Worm (Caenorhabditis elegans) whole organism, L1 larva: ENCODE data around the gene F44D12.19.

Source experiments
- C04F5.9 ChIP-seq: sonication (generic microtip); optimal IDR thresholded peaks from 2 replicates; lab custom pipeline; 2016; ENCODE audit warnings: missing genetic modification characterization, missing compliant biosample characterization
- C16A3.4 ChIP-seq: fragments of 150-350 bp; optimal IDR thresholded peaks from 2 replicates; lab custom pipeline; 2014; ENCODE audit warnings: missing biosample characterization, missing genetic modification characterization
- alr-1 ChIP-seq: fragments of 200-800 bp; sonication (Bioruptor generic); optimal IDR thresholded peaks from 2 replicates; lab custom pipeline; 2018; ENCODE audit warnings: borderline replicate concordance, mild to moderate bottlenecking, missing genetic modification characterization, missing compliant biosample characterization
- blmp-1 ChIP-seq: fragments of 150-350 bp; optimal IDR thresholded peaks from 2 replicates; lab custom pipeline; 2014; ENCODE audit warnings: missing biosample characterization, missing genetic modification characterization
- ceh-82 ChIP-seq, 3 experiments: fragments of 150-350 bp in 1 of 3; sonication (generic microtip) in 2 of 3; optimal IDR thresholded peaks; 2 replicates each; lab custom pipeline; 2014 to 2017; ENCODE audit warnings: missing biosample characterization in 3 of 3, missing genetic modification characterization in 3 of 3
- dpl-1 ChIP-seq, 3 experiments: fragments of 150-350 bp in 2 of 3; sonication (generic microtip) in 1 of 3; optimal IDR thresholded peaks; 2 replicates each; lab custom pipeline; 2014 to 2017; ENCODE audit warnings: missing biosample characterization in 3 of 3, missing genetic modification characterization in 3 of 3, missing genetic modification reagents in 3 of 3
- efl-1 ChIP-seq, 4 experiments: fragments of 150-350 bp; optimal IDR thresholded peaks in 3 of 4; peaks in 1 of 4; 1 replicate in 1 of 4; 2 replicates in 3 of 4; lab custom pipeline; 2014; ENCODE audit warnings: missing biosample characterization in 2 of 4, missing genetic modification characterization in 2 of 4, missing genetic modification reagents in 2 of 4
- efl-3 ChIP-seq: fragments of 200-800 bp; sonication (Bioruptor generic); optimal IDR thresholded peaks from 2 replicates; lab custom pipeline; 2018; ENCODE audit warnings: mild to moderate bottlenecking, missing genetic modification characterization, missing compliant biosample characterization
- egl-27 ChIP-seq, 2 experiments: fragments of 150-350 bp in 1 of 2; sonication (generic microtip); optimal IDR thresholded peaks; 3 replicates each; lab custom pipeline; 2017 to 2018; ENCODE audit warnings: missing biosample characterization in 2 of 2, missing genetic modification characterization in 2 of 2, missing genetic modification reagents in 2 of 2
- elt-2 ChIP-seq: sonication (generic microtip); optimal IDR thresholded peaks from 2 replicates; lab custom pipeline; 2016; ENCODE audit warnings: missing genetic modification characterization, mild to moderate bottlenecking, inconsistent platforms, missing compliant biosample characterization, missing genetic modification reagents
- fkh-4 ChIP-seq: sonication (generic microtip); optimal IDR thresholded peaks from 2 replicates; lab custom pipeline; 2016; ENCODE audit warnings: missing compliant biosample characterization, missing genetic modification characterization, borderline replicate concordance
- hlh-17 ChIP-seq: fragments of 200-800 bp; sonication (Bioruptor generic); optimal IDR thresholded peaks from 2 replicates; lab custom pipeline; 2018; ENCODE audit warnings: missing genetic modification characterization, mild to moderate bottlenecking, missing compliant biosample characterization, moderate library complexity, borderline replicate concordance
- hlh-4 ChIP-seq: sonication (generic microtip); optimal IDR thresholded peaks from 2 replicates; lab custom pipeline; 2016; ENCODE audit warnings: mild to moderate bottlenecking, missing genetic modification characterization, missing compliant biosample characterization
- isw-1 ChIP-seq: fragments of 200-800 bp; sonication (Bioruptor generic); IDR thresholded peaks from 2 replicates; pipeline ENCODE4 v1.3.6; 2022; ENCODE audit warnings: missing genetic modification characterization, missing compliant biosample characterization
- lin-14 ChIP-seq: fragments of 200-800 bp; sonication (Bioruptor generic); optimal IDR thresholded peaks from 2 replicates; lab custom pipeline; 2018; ENCODE audit warnings: mild to moderate bottlenecking, missing genetic modification characterization, moderate library complexity, missing compliant biosample characterization
- lin-39 ChIP-seq: fragments of 150-350 bp; optimal IDR thresholded peaks from 2 replicates; lab custom pipeline; 2014; ENCODE audit warnings: missing biosample characterization, missing genetic modification reagents, missing genetic modification characterization
- lir-3 ChIP-seq: sonication (generic microtip); optimal IDR thresholded peaks from 2 replicates; lab custom pipeline; 2016; ENCODE audit warnings: mild to moderate bottlenecking, missing genetic modification characterization, moderate library complexity, missing compliant biosample characterization; ENCODE audit not compliant: poor library complexity
- lsy-2 ChIP-seq, 2 experiments: fragments of 150-350 bp; optimal IDR thresholded peaks; 2 replicates each; lab custom pipeline; 2014; ENCODE audit warnings: missing biosample characterization in 2 of 2, missing genetic modification characterization in 2 of 2
- mef-2 ChIP-seq: fragments of 150-350 bp; optimal IDR thresholded peaks from 2 replicates; lab custom pipeline; 2014; ENCODE audit warnings: missing biosample characterization, missing genetic modification characterization
- mep-1 ChIP-seq: fragments of 150-350 bp; optimal IDR thresholded peaks from 2 replicates; lab custom pipeline; 2014; ENCODE audit warnings: missing biosample characterization, missing genetic modification characterization
- nhr-11 ChIP-seq: fragments of 150-350 bp; optimal IDR thresholded peaks from 2 replicates; lab custom pipeline; 2014; ENCODE audit warnings: missing biosample characterization, missing genetic modification characterization
- nhr-12 ChIP-seq: sonication (generic microtip); optimal IDR thresholded peaks from 2 replicates; lab custom pipeline; 2017; ENCODE audit warnings: missing biosample characterization, missing genetic modification characterization
- nhr-20 ChIP-seq: sonication (generic microtip); optimal IDR thresholded peaks from 2 replicates; lab custom pipeline; 2016; ENCODE audit warnings: mild to moderate bottlenecking, missing genetic modification characterization, missing compliant biosample characterization
- nhr-77 ChIP-seq: fragments of 150-350 bp; optimal IDR thresholded peaks from 2 replicates; lab custom pipeline; 2014; ENCODE audit warnings: missing biosample characterization, missing genetic modification characterization
- rnt-1 ChIP-seq: sonication (generic microtip); optimal IDR thresholded peaks from 2 replicates; lab custom pipeline; 2016; ENCODE audit warnings: mild to moderate bottlenecking, missing genetic modification characterization, moderate library complexity, missing compliant biosample characterization
- snu-23 ChIP-seq: sonication (generic microtip); optimal IDR thresholded peaks from 2 replicates; lab custom pipeline; 2016; ENCODE audit warnings: missing genetic modification characterization, missing compliant biosample characterization
- sox-4 ChIP-seq: sonication (generic microtip); optimal IDR thresholded peaks from 2 replicates; lab custom pipeline; 2016; ENCODE audit warnings: missing genetic modification characterization, missing compliant biosample characterization
- sup-37 ChIP-seq: fragments of 200-800 bp; sonication (Bioruptor generic); optimal IDR thresholded peaks from 2 replicates; lab custom pipeline; 2018; ENCODE audit warnings: mild to moderate bottlenecking, missing genetic modification characterization, missing compliant biosample characterization
- swsn-7 ChIP-seq: sonication (generic microtip); optimal IDR thresholded peaks from 2 replicates; lab custom pipeline; 2016; ENCODE audit warnings: missing genetic modification characterization, missing compliant biosample characterization
- tlp-1 ChIP-seq: fragments of 150-350 bp; optimal IDR thresholded peaks from 2 replicates; lab custom pipeline; 2014; ENCODE audit warnings: missing biosample characterization, missing genetic modification characterization
- unc-130 ChIP-seq: fragments of 150-350 bp; optimal IDR thresholded peaks from 2 replicates; lab custom pipeline; 2017; ENCODE audit warnings: missing biosample characterization, missing genetic modification characterization, inconsistent platforms
- unc-86 ChIP-seq: sonication (generic microtip); optimal IDR thresholded peaks from 2 replicates; lab custom pipeline; 2016; ENCODE audit warnings: missing genetic modification characterization, missing compliant biosample characterization
- vab-15 ChIP-seq: sonication (generic microtip); optimal IDR thresholded peaks from 2 replicates; lab custom pipeline; 2017; ENCODE audit warnings: missing genotype, mild to moderate bottlenecking, missing genetic modification characterization, missing compliant biosample characterization
- zip-4 ChIP-seq: fragments of 200-800 bp; sonication (Bioruptor generic); optimal IDR thresholded peaks from 2 replicates; lab custom pipeline; 2018; ENCODE audit warnings: mild to moderate bottlenecking, missing genetic modification characterization, moderate library complexity, missing compliant biosample characterization

The F44D12.19 gene

DNA sequence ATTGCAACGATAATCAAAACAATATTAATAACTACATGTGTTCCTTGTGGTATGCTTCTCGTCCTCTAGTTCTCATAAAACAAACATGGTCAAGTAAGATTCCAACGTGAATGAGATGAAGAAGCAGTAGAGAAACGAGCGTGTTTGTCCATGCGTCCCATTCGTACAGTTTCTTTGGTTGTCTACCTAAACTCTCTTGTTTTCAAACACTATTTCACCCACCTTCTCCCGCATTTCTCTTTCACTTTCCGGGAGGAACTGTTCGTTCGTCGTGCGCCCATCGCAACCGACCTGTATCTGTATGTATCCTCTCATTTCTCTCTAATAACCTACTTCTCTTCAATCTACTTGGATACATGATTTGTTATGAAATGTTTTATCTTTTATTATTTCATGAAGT, 13.6 kb upstream of the F44D12.19 start (continued):
- no peak for TF ChIP-seq mep-1 (tag; lab: Kevin White, UChicago)
- no peak for TF ChIP-seq zip-4 (GFP tag; lab: Kevin White, UChicago)
- no peak for TF ChIP-seq tlp-1
- no peak for TF ChIP-seq vab-15 (tag; lab: Kevin White, UChicago)
- TF ChIP-seq unc-86 (tag; lab: Kevin White, UChicago): no peak
- no peak for TF ChIP-seq lin-39 (tag; lab: Kevin White, UChicago)
- TF ChIP-seq alr-1 (tag; lab: Kevin White, UChicago): no peak
- TF ChIP-seq nhr-12 (tag; lab: Kevin White, UChicago): no peak
- TF ChIP-seq lsy-2 (tag; optimal IDR thresholded peaks at IDR 0.05; lab: Kevin White, UChicago): peak in 1 of 2 experiments; percentile 51
- TF ChIP-seq unc-130 (tag; lab: Kevin White, UChicago): no peak
- peak; percentile 33 for TF ChIP-seq snu-23 (GFP tag; lab: Kevin White, UChicago)
- no peak for TF ChIP-seq C04F5.9
- no peak for TF ChIP-seq egl-27 (tag; optimal IDR thresholded peaks at IDR 0.05; lab: Kevin White, UChicago)
- TF ChIP-seq hlh-17 (GFP tag; lab: Kevin White, UChicago): no peak
- TF ChIP-seq nhr-77 (tag; lab: Kevin White, UChicago): no peak
- no peak for TF ChIP-seq efl-3 (GFP tag; lab: Kevin White, UChicago)
- TF ChIP-seq sox-4 (tag; lab: Kevin White, UChicago): no peak
- TF ChIP-seq nhr-11 (tag; lab: Kevin White, UChicago): no peak
- no peak for TF ChIP-seq elt-2 (tag; lab: Kevin White, UChicago)
- no peak for TF ChIP-seq fkh-4 (tag; lab: Kevin White, UChicago)
- TF ChIP-seq swsn-7 (tag; lab: Kevin White, UChicago): no peak
- no peak for TF ChIP-seq sup-37 (GFP tag; lab: Kevin White, UChicago)
- TF ChIP-seq hlh-4: no peak
- TF ChIP-seq rnt-1 (tag; lab: Kevin White, UChicago): no peak

DNA sequence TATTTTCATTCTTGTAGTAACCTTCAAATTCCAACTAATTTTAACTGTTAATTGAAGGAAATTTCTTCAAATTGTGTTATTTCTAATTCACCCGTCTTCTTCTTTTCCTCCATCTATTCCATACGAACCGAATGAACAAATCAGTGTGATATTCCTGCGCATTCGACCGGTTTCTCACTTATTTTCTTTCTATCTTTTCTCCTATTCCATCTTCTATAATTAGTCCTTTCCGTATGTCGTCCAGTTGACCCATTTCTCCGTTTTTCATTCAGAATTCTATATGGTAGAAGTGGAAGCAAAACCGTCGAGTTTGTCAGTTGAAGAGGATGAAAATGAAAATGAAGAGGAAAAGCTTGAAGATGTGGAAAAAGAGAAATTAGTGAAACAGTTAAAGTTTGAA, 11.8 kb upstream of the F44D12.19 start, which contains the start of gene magu-4:
Gene magu-4, plus strand, starts transcription at position 218 of the 400 bp plus-strand sequence.
- TF ChIP-seq lin-14: peak; percentile 39
- TF ChIP-seq rnt-1 (tag; lab: Kevin White, UChicago): no peak
- TF ChIP-seq efl-1 (optimal IDR thresholded peaks at IDR 0.05; lab: Kevin White, UChicago): no peak
- no peak for TF ChIP-seq efl-1 (GFP tag; optimal IDR thresholded peaks at IDR 0.05 in 1 of 2; lab: Kevin White, UChicago)
- TF ChIP-seq blmp-1: peak; percentile 90

DNA sequence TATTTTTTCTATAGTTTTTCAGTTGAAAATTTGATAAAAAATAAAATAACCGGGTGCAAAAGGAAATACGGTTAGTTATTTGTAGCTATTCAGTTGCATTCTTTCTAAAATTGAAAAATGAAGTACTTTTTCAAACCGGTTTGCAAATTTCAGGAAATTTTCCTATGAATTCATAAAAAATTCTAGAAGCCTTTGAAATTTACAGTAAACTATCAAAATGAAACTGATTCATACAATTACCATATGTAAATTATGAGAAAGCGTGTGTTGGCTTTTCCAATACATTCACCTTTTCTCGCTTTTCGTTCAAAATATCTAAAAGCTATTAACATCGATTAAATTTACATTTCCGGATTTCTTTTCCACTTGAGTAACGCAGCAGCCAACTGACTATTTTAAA, 4.4 kb upstream of the F44D12.19 start, which contains the start of gene ent-7:
Gene ent-7, plus strand, starts transcription at position 301 of the 400 bp plus-strand sequence.
- TF ChIP-seq efl-1 (optimal IDR thresholded peaks at IDR 0.05; lab: Kevin White, UChicago): no peak
- TF ChIP-seq efl-1 (GFP tag; optimal IDR thresholded peaks at IDR 0.05 in 1 of 2; lab: Kevin White, UChicago): peak in 1 of 2 experiments; percentile 4
- TF ChIP-seq dpl-1 (GFP tag; optimal IDR thresholded peaks at IDR 0.05; lab: Kevin White, UChicago): no peak
- no peak for TF ChIP-seq lir-3

DNA sequence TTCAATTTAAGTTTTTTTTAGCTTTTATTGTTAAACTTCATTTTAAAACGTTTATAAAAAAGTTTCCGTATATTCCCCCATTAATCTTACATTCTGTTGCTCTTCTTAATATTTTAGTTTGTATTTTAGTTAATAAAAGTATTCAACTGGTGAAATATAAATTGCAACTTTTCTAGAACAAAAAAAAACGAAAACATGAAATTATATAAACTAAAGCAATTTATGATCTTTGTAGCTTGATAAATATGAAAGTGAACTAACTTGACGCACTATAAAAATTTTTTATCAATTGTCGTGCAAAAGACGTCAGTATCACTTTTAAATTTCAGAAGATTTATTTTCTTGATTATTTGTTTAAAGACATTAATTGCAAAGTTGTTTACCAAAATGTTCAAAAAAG, 3.8 kb upstream of the F44D12.19 start, which contains the start of gene F44D12.2:
Gene F44D12.2, minus strand, starts transcription at position 101 of the 400 bp plus-strand sequence.
- TF ChIP-seq nhr-77 (tag; lab: Kevin White, UChicago) (no peak), isw-1 (no peak), elt-2 (tag; lab: Kevin White, UChicago) (no peak), ceh-82 (tag; optimal IDR thresholded peaks at IDR 0.05; lab: Kevin White, UChicago) (no peak), lin-39 (tag; lab: Kevin White, UChicago) (no peak), mef-2 (no peak), nhr-20 (tag; lab: Kevin White, UChicago) (no peak), tlp-1 (no peak), hlh-17 (GFP tag; lab: Kevin White, UChicago) (no peak), C16A3.4 (tag; lab: Kevin White, UChicago) (no peak)
